Worm (Caenorhabditis elegans): ENCODE data around the gene lin-9.
A peak's percentile ranks its signal among the peaks of the same experiment; 100 is the strongest.

The lin-9 gene

ce11 chrIII:8904044-8904443 lies at the start of gene lin-9 (continued):
- TF ChIP-seq lsy-2 (tag; optimal IDR thresholded peaks at IDR 0.05) (peak; percentile 100), fos-1 (tag; optimal IDR thresholded peaks at IDR 0.05) (peak; percentile 85), nhr-84 (tag; optimal IDR thresholded peaks at IDR 0.05) (no peak), nhr-237 (tag; optimal IDR thresholded peaks at IDR 0.05) (peak; percentile 72), zip-4 (GFP tag; optimal IDR thresholded peaks at IDR 0.05) (peak; percentile 93), sptf-1 (tag; optimal IDR thresholded peaks at IDR 0.05) (no peak), hlh-4 (tag; optimal IDR thresholded peaks at IDR 0.05) (no peak), ztf-11 (tag; optimal IDR thresholded peaks at IDR 0.05) (peak in 1 of 2 experiments; percentile 90), elt-3 (tag; optimal IDR thresholded peaks at IDR 0.05) (peak in 4 of 6 experiments; percentile 61 to 90 (median 74)), mep-1 (tag; optimal IDR thresholded peaks at IDR 0.05) (peak; percentile 97), pqm-1 (tag; optimal IDR thresholded peaks at IDR 0.05) (no peak), nhr-76 (tag; optimal IDR thresholded peaks at IDR 0.05) (no peak), unc-86 (tag; optimal IDR thresholded peaks at IDR 0.05) (peak; percentile 95), nhr-12 (tag; optimal IDR thresholded peaks at IDR 0.05) (peak; percentile 30), vab-15 (tag; optimal IDR thresholded peaks at IDR 0.05) (peak; percentile 62), lin-13 (GFP tag; optimal IDR thresholded peaks at IDR 0.05) (peak; percentile 98), aly-2 (tag; optimal IDR thresholded peaks at IDR 0.05) (peak; percentile 90), unc-130 (tag; optimal IDR thresholded peaks at IDR 0.05) (peak; percentile 71), unc-30 (tag; optimal IDR thresholded peaks at IDR 0.05) (no peak), nhr-11 (tag; optimal IDR thresholded peaks at IDR 0.05) (peak; percentile 88), tlp-1 (tag; optimal IDR thresholded peaks at IDR 0.05) (no peak), ama-1 (optimal IDR thresholded peaks at IDR 0.05) (no peak), lin-35 (GFP tag; optimal IDR thresholded peaks at IDR 0.05) (peak; percentile 97 to 98), snpc-4 (tag; optimal IDR thresholded peaks at IDR 0.05) (peak; percentile 79), unc-62 (GFP tag; optimal IDR thresholded peaks at IDR 0.05) (no peak), xbp-1 (tag; optimal IDR thresholded peaks at IDR 0.05) (peak; percentile 95), egl-27 (tag; optimal IDR thresholded peaks at IDR 0.05) (peak; percentile 20 to 37), mdl-1 (tag; optimal IDR thresholded peaks at IDR 0.05) (peak in 1 of 2 experiments; percentile 92), mef-2 (tag; optimal IDR thresholded peaks at IDR 0.05) (peak; percentile 43), lin-15B (tag; optimal IDR thresholded peaks at IDR 0.05) (peak; percentile 98), lir-3 (tag; optimal IDR thresholded peaks at IDR 0.05; ENCODE audit: poor library complexity) (peak; percentile 80), blmp-1 (tag; optimal IDR thresholded peaks at IDR 0.05) (peak; percentile 92), zag-1 (tag; optimal IDR thresholded peaks at IDR 0.05) (no peak)

- TF ChIP-seq tbx-2 (tag; optimal IDR thresholded peaks at IDR 0.05) (no peak), elt-2 (tag; optimal IDR thresholded peaks at IDR 0.05) (no peak), unc-86 (tag; optimal IDR thresholded peaks at IDR 0.05) (no peak), lin-35 (GFP tag; optimal IDR thresholded peaks at IDR 0.05) (no peak), fkh-10 (GFP tag; optimal IDR thresholded peaks at IDR 0.05) (peak; percentile 51), dsc-1 (tag; optimal IDR thresholded peaks at IDR 0.05) (no peak), fkh-8 (tag; optimal IDR thresholded peaks at IDR 0.05) (no peak), nhr-19 (GFP tag; conservative IDR thresholded peaks at IDR 0.05) (no peak), pqm-1 (tag; optimal IDR thresholded peaks at IDR 0.05) (no peak), lin-14 (GFP tag; optimal IDR thresholded peaks at IDR 0.05) (peak; percentile 38), fos-1 (tag; optimal IDR thresholded peaks at IDR 0.05) (no peak), ceh-82 (tag; optimal IDR thresholded peaks at IDR 0.05) (no peak), mab-9 (GFP tag; IDR thresholded peaks at IDR 0.05) (no peak), mdl-1 (tag; optimal IDR thresholded peaks at IDR 0.05) (no peak), efl-1 (optimal IDR thresholded peaks at IDR 0.05) (no peak), efl-1 (GFP tag; optimal IDR thresholded peaks at IDR 0.05 in 1 of 2) (no peak), nhr-12 (tag; optimal IDR thresholded peaks at IDR 0.05) (no peak), aly-2 (tag; optimal IDR thresholded peaks at IDR 0.05) (no peak), mef-2 (tag; optimal IDR thresholded peaks at IDR 0.05) (no peak)
Measured at ce11 chrIII:8949147-8949546, 45.2 kb upstream of the lin-9 start.
